Fruit fly (Drosophila melanogaster) whole organism, embryonic: ENCODE data around the gene CG17652.

ENCODE experiments used
- Aef1 ChIP-seq: fragments of 200-800 bp; sonication (Bioruptor generic); IDR thresholded peaks from 3 replicates; pipeline ENCODE4 v1.3.6; 2022; ENCODE audit warnings: missing biosample characterization, missing genetic modification characterization
- Bgb ChIP-seq: fragments of 200-800 bp; sonication (Bioruptor generic); IDR thresholded peaks from 2 replicates; pipeline ENCODE4 v1.3.6; 2022; ENCODE audit warnings: missing biosample characterization, missing genetic modification characterization; ENCODE audit not compliant: partially characterized antibody
- CG11456 ChIP-seq: fragments of 200-800 bp; sonication (Bioruptor generic); IDR thresholded peaks from 3 replicates; pipeline ENCODE4 v1.3.6; 2022; ENCODE audit warnings: missing biosample characterization, missing genetic modification characterization
- CG13287 ChIP-seq: fragments of 200-800 bp; sonication (Bioruptor generic); IDR thresholded peaks from 2 replicates; pipeline ENCODE4 v1.3.6; 2022; ENCODE audit warnings: missing biosample characterization, missing genetic modification characterization; ENCODE audit not compliant: partially characterized antibody
- CG13624 ChIP-seq: fragments of 200-800 bp; sonication (Bioruptor generic); optimal IDR thresholded peaks from 2 replicates; lab custom pipeline; 2016; ENCODE audit warnings: missing biosample characterization, missing genetic modification characterization
- CG15696 ChIP-seq: fragments of 200-800 bp; sonication (Bioruptor generic); optimal IDR thresholded peaks from 2 replicates; lab custom pipeline; 2019; ENCODE audit warnings: missing biosample characterization, mild to moderate bottlenecking, missing genetic modification characterization, moderate library complexity
- CG1647 ChIP-seq: fragments of 200-800 bp; sonication (Bioruptor generic); optimal IDR thresholded peaks from 3 replicates; lab custom pipeline; 2016; ENCODE audit warnings: missing biosample characterization, missing genetic modification characterization
- CG17385 ChIP-seq: fragments of 200-800 bp; sonication (Bioruptor generic); optimal IDR thresholded peaks from 3 replicates; lab custom pipeline; 2018; ENCODE audit warnings: missing biosample characterization, mild to moderate bottlenecking, missing genetic modification characterization
- CG30403 ChIP-seq: fragments of 200-800 bp; sonication (Bioruptor generic); optimal IDR thresholded peaks from 3 replicates; lab custom pipeline; 2016; ENCODE audit warnings: missing biosample characterization, missing genetic modification characterization
- CG3065 ChIP-seq: fragments of 200-800 bp; sonication (Bioruptor generic); optimal IDR thresholded peaks from 2 replicates; lab custom pipeline; 2016; ENCODE audit warnings: missing biosample characterization, missing genetic modification characterization
- CG31224 ChIP-seq: fragments of 200-800 bp; sonication (Bioruptor generic); IDR thresholded peaks from 2 replicates; pipeline ENCODE4 v1.3.6; 2022; ENCODE audit warnings: missing biosample characterization, missing genetic modification characterization
- CG33557 ChIP-seq: fragments of 200-800 bp; sonication (Bioruptor generic); optimal IDR thresholded peaks from 2 replicates; lab custom pipeline; 2019; ENCODE audit warnings: missing biosample characterization, mild to moderate bottlenecking, missing genetic modification characterization, moderate library complexity
- CG6654 ChIP-seq: fragments of 200-800 bp; sonication (Bioruptor generic); optimal IDR thresholded peaks from 2 replicates; lab custom pipeline; 2017; ENCODE audit warnings: missing biosample characterization, mild to moderate bottlenecking, missing genetic modification characterization
- CG7745 ChIP-seq: fragments of 200-800 bp; sonication (Bioruptor generic); optimal IDR thresholded peaks from 2 replicates; lab custom pipeline; 2018; ENCODE audit warnings: missing biosample characterization, mild to moderate bottlenecking, missing genetic modification characterization, moderate library complexity
- CG7786 ChIP-seq: fragments of 200-800 bp; sonication (Bioruptor generic); optimal IDR thresholded peaks from 2 replicates; lab custom pipeline; 2016; ENCODE audit warnings: missing biosample characterization, missing genetic modification characterization
- CG8089 ChIP-seq: fragments of 200-800 bp; sonication (Bioruptor generic); optimal IDR thresholded peaks from 3 replicates; lab custom pipeline; 2016; ENCODE audit warnings: missing biosample characterization, missing genetic modification characterization
- CG8290 ChIP-seq, 3 experiments: fragments of 200-800 bp; sonication (Bioruptor generic); optimal IDR thresholded peaks; 2 replicates each; lab custom pipeline; 2016 to 2019; ENCODE audit warnings: missing biosample characterization in 3 of 3, missing genetic modification characterization in 3 of 3, mild to moderate bottlenecking in 2 of 3, moderate library complexity in 1 of 3
- CG9876 ChIP-seq: fragments of 200-800 bp; sonication (Bioruptor generic); optimal IDR thresholded peaks from 2 replicates; lab custom pipeline; 2016; ENCODE audit warnings: missing biosample characterization, missing genetic modification characterization
- Dad ChIP-seq: fragments of 200-800 bp; sonication (Bioruptor generic); optimal IDR thresholded peaks from 3 replicates; lab custom pipeline; 2016; ENCODE audit warnings: missing biosample characterization, missing genetic modification characterization
- Dfd ChIP-seq, 2 experiments: fragments of >200 bp; optimal IDR thresholded peaks; 2 replicates each; lab custom pipeline; 2017; ENCODE audit warnings: missing biosample characterization in 2 of 2, missing genetic modification characterization in 2 of 2
- Elba2 ChIP-seq: fragments of 200-800 bp; sonication (Bioruptor generic); optimal IDR thresholded peaks from 3 replicates; lab custom pipeline; 2016; ENCODE audit warnings: missing biosample characterization, missing genetic modification characterization
- HLH4C ChIP-seq: fragments of 200-800 bp; sonication (Bioruptor generic); IDR thresholded peaks from 3 replicates; pipeline ENCODE4 v1.3.6; 2022; ENCODE audit warnings: missing biosample characterization, missing genetic modification characterization; ENCODE audit not compliant: partially characterized antibody
- Lhr ChIP-seq: fragments of 200-800 bp; sonication (Bioruptor generic); optimal IDR thresholded peaks from 3 replicates; lab custom pipeline; 2017; ENCODE audit warnings: mild to moderate bottlenecking, missing biosample characterization, missing genetic modification reagents, missing genetic modification characterization
- Mrtf ChIP-seq: fragments of 200-800 bp; sonication (Bioruptor generic); IDR thresholded peaks from 3 replicates; pipeline ENCODE4 v1.3.6; 2022; ENCODE audit warnings: missing biosample characterization, missing genetic modification characterization
- Nf-YC ChIP-seq: fragments of 200-800 bp; optimal IDR thresholded peaks from 3 replicates; lab custom pipeline; 2019; ENCODE audit warnings: missing biosample characterization, mild to moderate bottlenecking, missing genetic modification characterization, moderate library complexity
- Rfx ChIP-seq: fragments of 200-800 bp; sonication (Bioruptor generic); IDR thresholded peaks from 2 replicates; pipeline ENCODE4 v1.3.6; 2022; ENCODE audit warnings: missing biosample characterization, missing genetic modification characterization
- Trl ChIP-seq, 3 experiments: fragments of >200 bp in 2 of 3; fragments of 200-800 bp in 1 of 3; sonication (Bioruptor generic) in 1 of 3; optimal IDR thresholded peaks; 2 replicates in 1 of 3; 3 replicates in 2 of 3; lab custom pipeline; 2016 to 2017; ENCODE audit warnings: missing biosample characterization in 1 of 3, missing genetic modification characterization in 1 of 3
- ato ChIP-seq: fragments of 200-800 bp; sonication (Bioruptor generic); IDR thresholded peaks from 2 replicates; pipeline ENCODE4 v1.3.6; 2022; ENCODE audit warnings: missing biosample characterization, missing genetic modification characterization; ENCODE audit not compliant: partially characterized antibody
- bbx ChIP-seq: fragments of 200-800 bp; sonication (Bioruptor generic); IDR thresholded peaks from 2 replicates; pipeline ENCODE4 v1.3.6; 2022; ENCODE audit warnings: missing biosample characterization, missing genetic modification characterization; ENCODE audit not compliant: partially characterized antibody
- bcd ChIP-seq: fragments of 200-800 bp; sonication (Bioruptor generic); optimal IDR thresholded peaks from 2 replicates; lab custom pipeline; 2017; ENCODE audit warnings: missing biosample characterization, mild to moderate bottlenecking, missing genetic modification characterization
- corto ChIP-seq: fragments of 200-800 bp; sonication (Bioruptor generic); optimal IDR thresholded peaks from 2 replicates; lab custom pipeline; 2016; ENCODE audit warnings: missing biosample characterization, mild to moderate bottlenecking, missing genetic modification characterization, moderate library complexity
- croc ChIP-seq: fragments of 200-800 bp; sonication (Bioruptor generic); conservative IDR thresholded peaks from 3 replicates; pipeline ENCODE4 v1.3.6; 2022; ENCODE audit warnings: missing biosample characterization, missing genetic modification characterization
- gro ChIP-seq: fragments of 200-800 bp; sonication (Bioruptor generic); optimal IDR thresholded peaks from 2 replicates; lab custom pipeline; 2016; ENCODE audit warnings: missing biosample characterization, missing genetic modification characterization
- hbn ChIP-seq: fragments of 200-800 bp; sonication (Bioruptor generic); IDR thresholded peaks from 2 replicates; pipeline ENCODE4 v1.3.6; 2022; ENCODE audit warnings: missing biosample characterization, missing genetic modification characterization; ENCODE audit not compliant: partially characterized antibody
- nau ChIP-seq: fragments of 200-800 bp; sonication (Bioruptor generic); optimal IDR thresholded peaks from 3 replicates; lab custom pipeline; 2017; ENCODE audit warnings: missing biosample characterization, mild to moderate bottlenecking, missing genetic modification characterization, missing genetic modification reagents
- nmo ChIP-seq: fragments of 200-800 bp; sonication (Bioruptor generic); optimal IDR thresholded peaks from 2 replicates; lab custom pipeline; 2018; ENCODE audit warnings: missing biosample characterization, mild to moderate bottlenecking, missing genetic modification characterization, moderate library complexity
- onecut ChIP-seq: fragments of 200-800 bp; sonication (Bioruptor generic); IDR thresholded peaks from 2 replicates; pipeline ENCODE4 v1.3.6; 2022; ENCODE audit warnings: missing biosample characterization, missing genetic modification characterization
- peb ChIP-seq: fragments of 200-800 bp; sonication (Bioruptor generic); IDR thresholded peaks from 2 replicates; pipeline ENCODE4 v1.3.6; 2022; ENCODE audit warnings: missing biosample characterization, missing genetic modification characterization
- pzg ChIP-seq: fragments of 200-800 bp; sonication (Bioruptor generic); optimal IDR thresholded peaks from 3 replicates; lab custom pipeline; 2018; ENCODE audit warnings: missing biosample characterization, mild to moderate bottlenecking, missing genetic modification characterization, moderate library complexity
- ranshi ChIP-seq: fragments of 200-800 bp; sonication (Bioruptor generic); IDR thresholded peaks from 2 replicates; pipeline ENCODE4 v1.3.6; 2022; ENCODE audit warnings: missing biosample characterization, missing genetic modification characterization
- sens-2 ChIP-seq: fragments of 200-800 bp; sonication (Bioruptor generic); IDR thresholded peaks from 2 replicates; pipeline ENCODE4 v1.3.6; 2022; ENCODE audit warnings: missing biosample characterization, missing genetic modification characterization
- seq ChIP-seq: fragments of 200-800 bp; sonication (Bioruptor generic); IDR thresholded peaks from 2 replicates; pipeline ENCODE4 v1.3.6; 2022; ENCODE audit warnings: missing biosample characterization, missing genetic modification characterization
- stwl ChIP-seq: fragments of 200-800 bp; sonication (Bioruptor generic); optimal IDR thresholded peaks from 3 replicates; lab custom pipeline; 2018; ENCODE audit warnings: missing biosample characterization, mild to moderate bottlenecking, missing genetic modification characterization, moderate library complexity
- unpg ChIP-seq: fragments of 200-800 bp; sonication (Bioruptor generic); optimal IDR thresholded peaks from 3 replicates; lab custom pipeline; 2018; ENCODE audit warnings: missing biosample characterization, mild to moderate bottlenecking, missing genetic modification characterization, moderate library complexity
- wdn ChIP-seq: fragments of 200-800 bp; sonication (Bioruptor generic); IDR thresholded peaks from 2 replicates; pipeline ENCODE4 v1.3.6; 2022; ENCODE audit warnings: missing biosample characterization, missing genetic modification characterization
- z ChIP-seq: fragments of 200-800 bp; sonication (Bioruptor generic); IDR thresholded peaks from 3 replicates; pipeline ENCODE4 v1.3.6; 2022; ENCODE audit warnings: missing biosample characterization, missing genetic modification characterization
- zen ChIP-seq: fragments of 200-800 bp; sonication (Bioruptor generic); optimal IDR thresholded peaks from 3 replicates; lab custom pipeline; 2018; ENCODE audit warnings: missing biosample characterization, mild to moderate bottlenecking, missing genetic modification characterization, moderate library complexity
- zf30C ChIP-seq: fragments of 200-800 bp; sonication (Bioruptor generic); optimal IDR thresholded peaks from 3 replicates; lab custom pipeline; 2018; ENCODE audit warnings: missing biosample characterization, mild to moderate bottlenecking, missing genetic modification characterization

Gene CG17652

DNA sequence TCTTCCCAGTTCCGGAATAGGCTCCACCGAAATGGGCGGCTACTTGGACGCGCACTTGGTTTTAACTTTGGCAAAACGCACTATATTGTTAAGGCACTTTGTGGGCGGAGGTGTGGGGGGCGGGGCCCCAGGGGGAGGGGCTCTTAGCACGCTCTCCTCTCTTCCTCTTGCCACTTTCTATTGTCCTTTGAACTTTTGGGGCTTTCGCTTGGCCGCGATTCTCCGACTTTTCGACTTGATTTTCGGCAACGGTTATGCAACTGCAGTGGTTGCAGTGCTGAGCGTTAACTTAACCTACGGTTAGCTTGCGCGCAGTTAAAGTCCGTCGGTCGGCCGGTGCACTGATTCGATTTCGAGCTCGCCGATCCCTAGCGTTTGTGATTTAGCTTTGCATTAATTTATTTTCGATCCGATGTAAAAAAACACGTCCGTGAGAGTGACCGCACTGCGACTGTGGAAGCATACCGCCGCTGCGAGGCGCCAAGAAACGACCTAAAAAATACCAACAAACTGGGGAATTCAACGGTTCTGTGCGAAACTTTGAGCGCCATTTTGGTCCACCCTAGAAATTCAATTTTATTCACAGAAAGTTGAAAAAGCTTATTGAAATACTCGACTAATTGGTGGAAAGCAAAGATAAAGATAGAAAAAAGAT is 8.1 kb downstream of the CG17652 start, which contains the start of gene Rim2 (continued):
- TF ChIP-seq CG13624 (GFP tag; lab: Kevin White, UChicago) (peak; percentile 31), Elba2 (GFP tag; lab: Kevin White, UChicago) (no peak), ato (GFP tag; lab: Robert Waterston, UW) (peak; percentile 40; the same call in 1 of the 2 replicates), ranshi (GFP tag; lab: Robert Waterston, UW) (no peak), CG9876 (GFP tag; lab: Kevin White, UChicago) (no peak), Bgb (GFP tag; lab: Robert Waterston, UW) (peak; percentile 43; the same call in 1 of the 2 replicates), CG33557 (GFP tag; lab: Kevin White, UChicago) (no peak), Mrtf (GFP tag; lab: Robert Waterston, UW) (no peak), CG7786 (GFP tag; lab: Kevin White, UChicago) (no peak), CG31224 (no peak), onecut (GFP tag; lab: Robert Waterston, UW) (peak; percentile 20; the same call in 1 of the 2 replicates), Lhr (GFP tag; lab: Kevin White, UChicago) (peak; percentile 86), CG1647 (GFP tag; lab: Kevin White, UChicago) (no peak), CG15696 (tag; lab: Kevin White, UChicago) (no peak), CG17385 (no peak), corto (GFP tag; lab: Kevin White, UChicago) (no peak), stwl (peak; percentile 79), CG8290 (GFP tag; optimal IDR thresholded peaks at IDR 0.05; lab: Kevin White, UChicago) (peak; percentile 40), CG8290 (tag; optimal IDR thresholded peaks at IDR 0.05; lab: Kevin White, UChicago) (peak in 1 of 2 experiments; percentile 68), seq (GFP tag; lab: Robert Waterston, UW) (peak; percentile 7; the same call in 1 of the 2 replicates), pzg (peak; percentile 96), CG30403 (GFP tag; lab: Kevin White, UChicago) (no peak), zf30C (GFP tag; lab: Kevin White, UChicago) (no peak), CG8089 (GFP tag; lab: Kevin White, UChicago) (no peak), Nf-YC (tag; lab: Kevin White, UChicago) (peak; percentile 33), nmo (peak; percentile 54), HLH4C (no peak), gro (peak; percentile 49), z (0 out of 3 replicates have a peak, but pooled peaks have one; percentile 3), Dfd (GFP tag; optimal IDR thresholded peaks at IDR 0.05; lab: Kevin White, UChicago) (no peak), peb (no peak), bbx (GFP tag; lab: Robert Waterston, UW) (no peak; the same call in none of the 2 replicates), wdn (GFP tag; lab: Robert Waterston, UW) (no peak), bcd (GFP tag; lab: Kevin White, UChicago) (no peak), unpg (GFP tag; lab: Kevin White, UChicago) (no peak), croc (GFP tag; lab: Robert Waterston, UW) (no peak), CG3065 (GFP tag; lab: Kevin White, UChicago) (no peak), Dad (GFP tag; lab: Kevin White, UChicago) (no peak), CG13287 (GFP tag; lab: Robert Waterston, UW) (peak; percentile 40; the same call in 1 of the 2 replicates), zen (tag; lab: Kevin White, UChicago) (no peak), sens-2 (GFP tag; lab: Robert Waterston, UW) (no peak), CG11456 (GFP tag; lab: Robert Waterston, UW) (no peak), hbn (GFP tag; lab: Robert Waterston, UW) (no peak), CG7745 (tag; lab: Kevin White, UChicago) (no peak), Rfx (GFP tag; lab: Robert Waterston, UW) (peak; percentile 50; the same call in 1 of the 2 replicates), Trl (optimal IDR thresholded peaks at IDR 0.05; lab: Kevin White, UChicago) (no peak), Trl (GFP tag; optimal IDR thresholded peaks at IDR 0.05; lab: Kevin White, UChicago) (peak; percentile 22), nau (no peak), CG6654 (GFP tag; lab: Kevin White, UChicago) (no peak), Aef1 (GFP tag; lab: Robert Waterston, UW) (no peak)
